Worm (Caenorhabditis elegans): ENCODE data around the gene T24E12.10.

ce11 chrII:3810550-3810949 is 37.5 kb upstream of the T24E12.10 start:
- TF ChIP-seq T23F11.4 (GFP tag; optimal IDR thresholded peaks at IDR 0.05), result no peak
- no peak for TF ChIP-seq C38D4.7 (GFP tag; optimal IDR thresholded peaks at IDR 0.05)
